Worm (Caenorhabditis elegans) whole organism, L1 larva: ENCODE results near the gene act-5.

Experiments
- ama-1 ChIP-seq: fragments of 150-350 bp; optimal IDR thresholded peaks from 2 replicates; lab custom pipeline; 2014
- efl-1 ChIP-seq, 4 experiments: fragments of 150-350 bp; optimal IDR thresholded peaks in 3 of 4; peaks in 1 of 4; 1 replicate in 1 of 4; 2 replicates in 3 of 4; lab custom pipeline; 2014; ENCODE audit warnings: missing biosample characterization in 2 of 4, missing genetic modification characterization in 2 of 4, missing genetic modification reagents in 2 of 4
- mep-1 ChIP-seq: fragments of 150-350 bp; optimal IDR thresholded peaks from 2 replicates; lab custom pipeline; 2014; ENCODE audit warnings: missing biosample characterization, missing genetic modification characterization

ce11 chrIII:13616793-13617192, 10.9 kb upstream of the act-5 start, which contains the start of gene T12D8.9:
- no peak for TF ChIP-seq mep-1
- no peak for TF ChIP-seq efl-1 (optimal IDR thresholded peaks at IDR 0.05; lab: Kevin White, UChicago)
- no peak for TF ChIP-seq efl-1 (GFP tag; optimal IDR thresholded peaks at IDR 0.05 in 1 of 2; lab: Kevin White, UChicago)
- TF ChIP-seq ama-1 (lab: Kevin White, UChicago) = no peak
